Worm (Caenorhabditis elegans) whole organism, L4 larva: ENCODE measurements around the gene rde-4.

ENCODE experiments used
- R02D3.7 ChIP-seq: fragments of 150-350 bp; sonication (generic microtip); optimal IDR thresholded peaks from 3 replicates; lab custom pipeline; 2014; ENCODE audit warnings: missing biosample characterization, missing genetic modification characterization
- ZK337.2 ChIP-seq: fragments of 200-800 bp; sonication (Bioruptor generic); IDR thresholded peaks from 2 replicates; pipeline ENCODE4 v1.3.6; 2022; ENCODE audit warnings: missing genetic modification reagents, missing genetic modification characterization, missing compliant biosample characterization
- ZK546.5 ChIP-seq, 2 experiments: sonication (generic microtip); optimal IDR thresholded peaks; 2 replicates each; lab custom pipeline; 2017; ENCODE audit warnings: missing biosample characterization in 2 of 2, missing genetic modification characterization in 2 of 2
- aha-1 ChIP-seq: fragments of 150-350 bp; peaks from one replicate; lab custom pipeline; 2014; ENCODE audit warnings: missing biosample characterization, missing genetic modification characterization
- arid-1 ChIP-seq: fragments of 200-800 bp; sonication (Bioruptor generic); conservative IDR thresholded peaks from 2 replicates; pipeline ENCODE4 v1.3.6; 2022; ENCODE audit warnings: missing genetic modification reagents, missing genetic modification characterization, missing compliant biosample characterization
- attf-4 ChIP-seq: sonication (generic microtip); optimal IDR thresholded peaks from 3 replicates; lab custom pipeline; 2017; ENCODE audit warnings: missing biosample characterization, missing genetic modification characterization
- ceh-32 ChIP-seq: sonication (generic microtip); optimal IDR thresholded peaks from 2 replicates; lab custom pipeline; 2016; ENCODE audit warnings: mild to moderate bottlenecking, missing genetic modification characterization, missing compliant biosample characterization; ENCODE audit not compliant: poor library complexity
- cey-2 ChIP-seq: sonication (generic microtip); optimal IDR thresholded peaks from 3 replicates; lab custom pipeline; 2017; ENCODE audit warnings: missing genetic modification characterization, mild to moderate bottlenecking, missing compliant biosample characterization, antibody characterized with exemption, borderline replicate concordance; ENCODE audit not compliant: insufficient read depth
- ctbp-1 ChIP-seq: fragments of 200-800 bp; sonication (Bioruptor generic); IDR thresholded peaks from 2 replicates; pipeline ENCODE4 v1.3.6; 2022; ENCODE audit warnings: missing genetic modification reagents, missing genetic modification characterization, missing compliant biosample characterization
- daf-19 ChIP-seq: fragments of 200-800 bp; sonication (Bioruptor generic); conservative IDR thresholded peaks from 2 replicates; pipeline ENCODE4 v1.3.6; 2022; ENCODE audit warnings: missing genetic modification characterization, missing compliant biosample characterization
- dmd-6 ChIP-seq: fragments of 200-800 bp; sonication (Bioruptor generic); IDR thresholded peaks from 2 replicates; pipeline ENCODE4 v1.3.6; 2022; ENCODE audit warnings: missing genetic modification reagents, missing genetic modification characterization, missing compliant biosample characterization
- dmd-8 ChIP-seq: fragments of 200-800 bp; sonication (Bioruptor generic); IDR thresholded peaks from 2 replicates; pipeline ENCODE4 v1.3.6; 2022; ENCODE audit warnings: missing genetic modification characterization, missing compliant biosample characterization
- dve-1 ChIP-seq: sonication (generic microtip); optimal IDR thresholded peaks from 2 replicates; lab custom pipeline; 2017; ENCODE audit warnings: antibody characterized with exemption, mild to moderate bottlenecking, missing genetic modification characterization, missing compliant biosample characterization; ENCODE audit not compliant: insufficient read depth
- fkh-10 ChIP-seq: fragments of 150-350 bp; optimal IDR thresholded peaks from 2 replicates; lab custom pipeline; 2014; ENCODE audit warnings: missing biosample characterization, missing genetic modification reagents, missing genetic modification characterization
- gei-8 ChIP-seq: fragments of 200-800 bp; sonication (Bioruptor generic); optimal IDR thresholded peaks from 2 replicates; lab custom pipeline; 2018; ENCODE audit warnings: mild to moderate bottlenecking, missing genetic modification characterization, missing compliant biosample characterization
- hmg-1.1 ChIP-seq: fragments of 200-800 bp; sonication (Bioruptor generic); IDR thresholded peaks from 2 replicates; pipeline ENCODE4 v1.3.6; 2022; ENCODE audit warnings: missing genetic modification reagents, missing genetic modification characterization, missing compliant biosample characterization
- lin-1 ChIP-seq: fragments of 200-800 bp; sonication (Bioruptor generic); IDR thresholded peaks from 2 replicates; pipeline ENCODE4 v1.3.6; 2022; ENCODE audit warnings: missing genetic modification reagents, missing genetic modification characterization, missing compliant biosample characterization
- lin-15B ChIP-seq: fragments of 150-350 bp; sonication (generic microtip); optimal IDR thresholded peaks from 3 replicates; lab custom pipeline; 2014; ENCODE audit warnings: missing biosample characterization, missing genetic modification characterization
- lin-29 ChIP-seq: fragments of 200-800 bp; sonication (Bioruptor generic); IDR thresholded peaks from 2 replicates; pipeline ENCODE4 v1.3.6; 2022; ENCODE audit warnings: missing genetic modification reagents, missing genetic modification characterization, missing compliant biosample characterization
- lin-38 ChIP-seq: fragments of 200-800 bp; sonication (Bioruptor generic); IDR thresholded peaks from 2 replicates; pipeline ENCODE4 v1.3.6; 2022; ENCODE audit warnings: missing genetic modification reagents, missing genetic modification characterization, missing compliant biosample characterization
- lir-3 ChIP-seq: sonication (generic microtip); optimal IDR thresholded peaks from 2 replicates; lab custom pipeline; 2016; ENCODE audit warnings: mild to moderate bottlenecking, missing genetic modification characterization, missing compliant biosample characterization
- mdl-1 ChIP-seq, 2 experiments: fragments of 150-350 bp in 1 of 2; sonication (generic microtip) in 1 of 2; optimal IDR thresholded peaks; 2 replicates each; lab custom pipeline; 2014 to 2017; ENCODE audit warnings: missing biosample characterization in 2 of 2, missing genetic modification characterization in 2 of 2
- mes-2 ChIP-seq: sonication (generic microtip); optimal IDR thresholded peaks from 2 replicates; lab custom pipeline; 2016; ENCODE audit warnings: missing genotype, mild to moderate bottlenecking, missing genetic modification characterization, missing compliant biosample characterization; ENCODE audit not compliant: poor library complexity, severe bottlenecking
- nhr-102 ChIP-seq: sonication (generic microtip); optimal IDR thresholded peaks from 2 replicates; lab custom pipeline; 2016; ENCODE audit warnings: mild to moderate bottlenecking, missing genetic modification characterization, moderate library complexity, missing compliant biosample characterization
- nhr-237 ChIP-seq: sonication (generic microtip); optimal IDR thresholded peaks from 2 replicates; lab custom pipeline; 2017; ENCODE audit warnings: missing biosample characterization, missing genetic modification characterization
- nhr-28 ChIP-seq: fragments of 150-350 bp; optimal IDR thresholded peaks from 2 replicates; lab custom pipeline; 2014; ENCODE audit warnings: missing biosample characterization, missing genetic modification characterization
- nhr-76 ChIP-seq: fragments of 150-350 bp; optimal IDR thresholded peaks from 2 replicates; lab custom pipeline; 2014; ENCODE audit warnings: missing biosample characterization, missing genetic modification characterization
- pha-4 ChIP-seq, 2 experiments: fragments of 150-350 bp in 1 of 2; fragments of 200-800 bp in 1 of 2; sonication (Bioruptor generic) in 1 of 2; IDR thresholded peaks in 1 of 2; optimal IDR thresholded peaks in 1 of 2; 2 replicates each; pipeline versions ENCODE4 v1.3.6 to Lab custom; 2014 to 2022; ENCODE audit warnings: missing genetic modification characterization in 2 of 2, missing genetic modification reagents in 2 of 2, missing biosample characterization in 1 of 2, missing compliant biosample characterization in 1 of 2
- snpc-1.2 ChIP-seq: fragments of 200-800 bp; sonication (Bioruptor generic); IDR thresholded peaks from 2 replicates; pipeline ENCODE4 v1.3.6; 2022; ENCODE audit warnings: missing genetic modification reagents, missing genetic modification characterization, missing compliant biosample characterization
- snpc-4 ChIP-seq: fragments of 150-350 bp; optimal IDR thresholded peaks from 2 replicates; lab custom pipeline; 2014; ENCODE audit warnings: missing biosample characterization, missing genetic modification characterization
- spr-3 ChIP-seq: fragments of 200-800 bp; sonication (Bioruptor generic); optimal IDR thresholded peaks from 2 replicates; lab custom pipeline; 2018; ENCODE audit warnings: mild to moderate bottlenecking, missing genetic modification characterization, missing compliant biosample characterization
- unc-62 ChIP-seq, 3 experiments: fragments of 150-350 bp in 1 of 3; sonication (generic microtip); optimal IDR thresholded peaks in 2 of 3; peaks in 1 of 3; 1 replicate in 1 of 3; 2 replicates in 2 of 3; lab custom pipeline; 2014 to 2017; ENCODE audit warnings: missing biosample characterization in 3 of 3, missing genetic modification characterization in 3 of 3, missing genetic modification reagents in 3 of 3, missing genotype in 1 of 3
- ztf-7 ChIP-seq: fragments of 150-350 bp; optimal IDR thresholded peaks from 2 replicates; lab custom pipeline; 2014; ENCODE audit warnings: missing biosample characterization, missing genetic modification characterization

rde-4 gene

DNA sequence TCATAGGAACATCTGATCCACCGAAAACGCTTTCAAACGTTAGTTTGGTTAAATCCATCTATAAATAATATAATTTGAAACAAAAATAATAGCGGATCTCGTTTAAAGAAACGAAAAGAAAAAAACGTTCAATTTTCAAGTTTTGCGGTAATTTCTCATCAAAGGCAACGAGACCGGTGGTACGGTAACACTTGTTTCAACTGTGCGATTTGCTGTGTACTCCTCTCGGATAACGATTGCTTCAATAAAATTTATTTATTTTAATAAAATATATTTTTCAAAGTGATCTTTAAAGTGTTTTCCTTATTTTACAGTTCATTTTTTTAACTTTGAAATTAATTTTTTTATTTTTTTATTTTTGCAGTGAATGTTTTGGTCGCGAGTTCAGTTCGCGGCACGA is at the start of gene rde-4, which contains the start of gene cox-14 (continued):
- no peak for TF ChIP-seq dmd-6
- no peak for TF ChIP-seq ctbp-1
- TF ChIP-seq, all 104 proteins: peak for 21

DNA sequence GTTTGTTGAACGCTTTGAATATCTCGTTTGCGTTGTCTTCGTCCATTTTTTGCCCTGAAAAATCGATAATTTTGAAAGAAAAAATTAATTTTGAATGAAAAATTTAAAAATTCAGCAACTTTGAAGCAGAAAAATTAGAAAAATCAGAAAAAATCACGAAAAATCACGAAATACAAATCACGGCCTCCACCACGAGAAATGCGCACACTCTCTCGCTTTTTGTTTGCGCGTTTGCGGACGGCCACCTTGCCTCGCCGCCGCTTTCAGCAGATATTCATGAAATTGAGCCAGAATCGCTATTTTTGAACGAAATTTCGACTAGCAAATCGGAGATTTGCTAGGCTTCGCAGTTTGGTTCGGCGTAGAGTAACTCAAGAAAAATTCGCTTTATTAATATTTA is 48.4 kb upstream of the rde-4 start, which contains the start of gene inpp-4B:
inpp-4B (minus strand) TSS at position 54 of the 400 bp plus-strand sequence.
- peak; percentile 57; the same call in 1 of the 2 replicates for TF ChIP-seq lin-38 (GFP tag; lab: Robert Waterston, UW)
- TF ChIP-seq hmg-1.1, result 0 out of 2 replicates have a peak, but pooled peaks have one; percentile 14
- 0 out of 2 replicates have a peak, but pooled peaks have one; percentile 8 for TF ChIP-seq ZK337.2
- TF ChIP-seq mes-2 (tag; lab: Kevin White, UChicago), result peak; percentile 17

DNA sequence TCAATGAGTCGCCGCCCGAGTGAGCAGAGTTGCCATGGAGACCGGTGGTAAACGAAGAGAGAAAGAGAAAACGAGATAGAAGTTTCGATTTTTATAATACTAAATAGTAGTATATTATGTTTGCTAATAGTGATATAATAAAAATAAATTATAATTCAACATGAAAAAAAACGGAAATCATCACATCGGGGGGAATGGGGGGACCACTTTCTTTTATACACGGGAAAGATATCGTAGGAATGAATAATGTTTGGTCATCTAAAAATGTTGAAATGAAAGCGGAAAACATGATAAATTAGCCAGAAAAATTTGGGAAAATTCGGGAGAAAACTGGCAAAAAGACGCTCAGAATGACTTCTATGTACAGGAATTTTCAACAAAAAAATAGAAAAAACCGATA is 43.2 kb upstream of the rde-4 start, which contains the start of gene bbs-5:
bbs-5 (minus strand) TSS at position 101 of the 400 bp plus-strand sequence.
- TF ChIP-seq dmd-8 (no peak), lin-15B (tag; lab: Kevin White, UChicago) (no peak), arid-1 (GFP tag; lab: Robert Waterston, UW) (no peak), lin-1 (no peak), nhr-76 (tag; lab: Kevin White, UChicago) (no peak), gei-8 (GFP tag; lab: Kevin White, UChicago) (no peak), nhr-102 (tag; lab: Kevin White, UChicago) (no peak), spr-3 (GFP tag; lab: Kevin White, UChicago) (no peak), lin-29 (GFP tag; lab: Robert Waterston, UW) (no peak), nhr-237 (tag; lab: Kevin White, UChicago) (no peak), mes-2 (tag; lab: Kevin White, UChicago) (no peak), daf-19 (GFP tag; lab: Robert Waterston, UW) (no peak), snpc-1.2 (GFP tag; lab: Robert Waterston, UW) (no peak), pha-4 (GFP tag; IDR thresholded peaks at IDR 0.05; lab: Robert Waterston, UW) (no peak), pha-4 (tag; optimal IDR thresholded peaks at IDR 0.05; lab: Kevin White, UChicago) (no peak), snpc-4 (no peak)

DNA sequence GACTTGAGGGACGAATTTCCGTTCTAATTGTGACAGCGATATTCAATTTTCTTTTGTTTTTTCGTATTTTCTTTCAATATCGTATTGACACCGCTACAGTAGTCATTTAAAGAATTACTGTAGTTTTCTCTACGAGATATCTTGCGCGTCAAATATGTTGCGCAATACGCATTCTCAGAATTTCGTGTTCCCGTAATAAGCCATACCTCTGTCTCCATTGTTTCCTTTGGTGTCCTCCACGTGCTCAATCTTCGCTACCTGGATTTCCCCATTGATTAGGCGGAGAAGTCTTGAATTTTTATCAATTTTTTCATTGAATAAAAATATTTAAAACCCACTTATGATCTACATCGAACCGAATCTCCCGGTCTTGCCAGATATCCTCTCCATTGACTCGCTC is 42.8 kb upstream of the rde-4 start:
- TF ChIP-seq unc-62 (GFP tag; optimal IDR thresholded peaks at IDR 0.05 in 1 of 2; lab: Kevin White, UChicago), result peak in 1 of 2 experiments; percentile 94
- no peak for TF ChIP-seq unc-62 (tag; optimal IDR thresholded peaks at IDR 0.05; lab: Kevin White, UChicago)
- TF ChIP-seq nhr-76 (tag; lab: Kevin White, UChicago), result no peak

DNA sequence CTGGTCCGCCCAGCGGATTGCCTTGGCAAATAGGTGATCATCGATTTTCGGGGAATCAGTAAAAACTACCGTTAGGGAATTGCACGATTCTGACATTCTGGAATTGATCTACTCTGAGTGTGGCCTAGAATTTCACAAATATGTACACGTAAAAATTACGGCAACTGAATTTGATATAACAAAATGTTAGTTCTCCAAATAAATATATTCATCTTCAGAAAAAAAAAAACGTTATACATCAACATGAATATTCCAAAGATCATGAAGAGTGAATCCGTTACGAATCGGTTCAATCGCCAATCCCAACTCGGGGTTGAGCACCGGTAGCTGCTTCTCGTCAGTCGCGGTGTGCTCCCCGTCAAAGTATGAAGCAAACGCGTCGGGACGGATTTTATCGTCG is 40.2 kb upstream of the rde-4 start, which contains the start of gene rip-1:
rip-1 (minus strand) TSS at position 101 of the 400 bp plus-strand sequence.
- TF ChIP-seq cey-2 (tag; lab: Kevin White, UChicago) (no peak), R02D3.7 (tag; lab: Kevin White, UChicago) (no peak), dve-1 (tag; lab: Kevin White, UChicago) (no peak), lir-3 (tag; lab: Kevin White, UChicago) (no peak), mes-2 (tag; lab: Kevin White, UChicago) (no peak), dmd-8 (no peak), fkh-10 (GFP tag; lab: Kevin White, UChicago) (no peak), attf-4 (tag; lab: Kevin White, UChicago) (no peak), ztf-7 (no peak), ZK546.5 (tag; optimal IDR thresholded peaks at IDR 0.05; lab: Kevin White, UChicago) (no peak)

DNA sequence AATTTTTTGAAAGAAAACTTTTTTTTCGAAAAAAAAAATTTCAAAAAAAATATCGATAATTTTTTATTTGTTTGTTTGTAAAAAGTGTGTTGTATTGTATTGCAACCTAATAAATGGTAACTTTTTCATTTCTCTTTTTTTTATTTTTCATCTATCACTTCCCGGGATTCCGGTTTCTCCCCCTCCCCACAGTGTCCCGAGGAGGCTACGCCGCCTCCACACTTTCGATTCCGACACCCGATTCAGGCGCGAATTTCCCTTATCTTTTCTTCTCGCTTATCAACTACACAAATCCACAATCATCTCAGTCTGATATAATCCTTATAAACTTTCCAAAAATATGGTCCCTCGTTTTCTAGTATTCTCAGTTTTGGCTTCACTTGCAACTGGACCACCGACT is 36.1 kb upstream of the rde-4 start, which contains the start of gene R01H10.4:
R01H10.4 (plus strand) TSS at position 236 of the 400 bp plus-strand sequence.
- TF ChIP-seq ceh-32 (tag; lab: Kevin White, UChicago) (no peak), ZK546.5 (tag; optimal IDR thresholded peaks at IDR 0.05; lab: Kevin White, UChicago) (no peak), arid-1 (GFP tag; lab: Robert Waterston, UW) (no peak), mdl-1 (tag; optimal IDR thresholded peaks at IDR 0.05; lab: Kevin White, UChicago) (no peak), aha-1 (peak; percentile 53), nhr-237 (tag; lab: Kevin White, UChicago) (no peak), nhr-28 (tag; lab: Kevin White, UChicago) (peak; percentile 73), ZK337.2 (no peak)
